Fruit fly (Drosophila melanogaster) whole organism, prepupa: ENCODE measurements around the gene CG34175.

Experiments used
- CG11762 ChIP-seq: fragments of 200-800 bp; sonication (Bioruptor generic); optimal IDR thresholded peaks from 3 replicates; lab custom pipeline; 2016; ENCODE audit warnings: missing biosample characterization, missing genetic modification characterization; ENCODE audit not compliant: insufficient read depth
- CG16779 ChIP-seq: fragments of 200-800 bp; sonication (Bioruptor generic); optimal IDR thresholded peaks from 3 replicates; lab custom pipeline; 2017; ENCODE audit warnings: missing biosample characterization, mild to moderate bottlenecking, missing genetic modification characterization
- CG32006 ChIP-seq: fragments of 200-800 bp; sonication (Bioruptor generic); optimal IDR thresholded peaks from 3 replicates; lab custom pipeline; 2017; ENCODE audit warnings: missing biosample characterization, mild to moderate bottlenecking, missing genetic modification characterization
- CG6163 ChIP-seq: fragments of 200-800 bp; sonication (Bioruptor generic); IDR thresholded peaks from 3 replicates; pipeline ENCODE4 v1.3.6; 2022; ENCODE audit warnings: missing biosample characterization, missing genetic modification characterization
- CG6854 ChIP-seq: fragments of 200-800 bp; sonication (Bioruptor generic); optimal IDR thresholded peaks from 2 replicates; lab custom pipeline; 2017; ENCODE audit warnings: missing biosample characterization, mild to moderate bottlenecking, missing genetic modification characterization
- CG8119 ChIP-seq: fragments of 200-800 bp; sonication (Bioruptor generic); IDR thresholded peaks from 3 replicates; pipeline ENCODE4 v1.3.6; 2022; ENCODE audit warnings: missing biosample characterization, missing genetic modification characterization
- Gug ChIP-seq: fragments of 200-800 bp; sonication (Bioruptor generic); IDR thresholded peaks from 2 replicates; pipeline ENCODE4 v1.3.6; 2022; ENCODE audit warnings: missing biosample characterization, missing genetic modification characterization
- Lpt ChIP-seq: fragments of 200-800 bp; sonication (Bioruptor generic); optimal IDR thresholded peaks from 3 replicates; lab custom pipeline; 2016; ENCODE audit warnings: missing biosample characterization, missing genetic modification characterization
- Met ChIP-seq: fragments of 200-800 bp; sonication (Bioruptor generic); optimal IDR thresholded peaks from 3 replicates; lab custom pipeline; 2016; ENCODE audit warnings: missing biosample characterization, missing genetic modification characterization
- Smox ChIP-seq: fragments of 200-800 bp; sonication (Bioruptor generic); optimal IDR thresholded peaks from 3 replicates; lab custom pipeline; 2016; ENCODE audit warnings: missing biosample characterization, missing genetic modification characterization
- Sox15 ChIP-seq: fragments of 200-800 bp; sonication (Bioruptor generic); optimal IDR thresholded peaks from 3 replicates; lab custom pipeline; 2016; ENCODE audit warnings: missing biosample characterization, missing genetic modification characterization
- cyc ChIP-seq: fragments of 200-800 bp; sonication (Bioruptor generic); optimal IDR thresholded peaks from 3 replicates; lab custom pipeline; 2016; ENCODE audit warnings: missing biosample characterization, missing genetic modification characterization
- dsx ChIP-seq: fragments of 200-800 bp; optimal IDR thresholded peaks from 3 replicates; lab custom pipeline; 2019; ENCODE audit warnings: missing biosample characterization, mild to moderate bottlenecking, missing genetic modification characterization, moderate library complexity; ENCODE audit not compliant: poor library complexity, severe bottlenecking

DNA sequence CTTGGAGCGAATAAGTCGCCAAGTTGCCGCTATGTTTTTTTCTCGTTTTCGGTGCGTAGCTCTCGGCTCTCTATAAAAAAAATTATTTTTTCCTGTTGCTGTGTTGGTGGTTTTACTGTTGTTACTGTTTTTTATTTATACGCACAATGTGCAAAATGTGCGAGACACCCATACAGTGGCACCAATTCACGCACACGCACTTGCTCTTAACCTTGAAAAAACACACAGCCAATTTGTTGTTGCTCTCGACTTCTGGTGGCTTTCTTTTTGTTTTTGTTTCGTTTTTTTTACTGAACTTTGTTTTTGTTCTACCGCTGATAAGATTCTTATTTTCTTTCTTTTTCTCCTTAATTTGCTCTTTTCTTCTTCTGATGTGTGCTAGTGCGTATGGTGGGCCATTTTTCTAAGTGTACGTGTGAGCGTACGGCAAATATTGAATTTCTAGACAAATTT, 41.6 kb upstream of the CG34175 start:
- TF ChIP-seq CG6854 (GFP tag; lab: Kevin White, UChicago) (no peak), Smox (GFP tag; lab: Kevin White, UChicago) (no peak), Lpt (peak; percentile 61), dsx (GFP tag; lab: Kevin White, UChicago) (peak; percentile 94), CG16779 (tag; lab: Kevin White, UChicago) (peak; percentile 69), Met (GFP tag; lab: Kevin White, UChicago) (no peak), CG11762 (GFP tag; lab: Kevin White, UChicago) (peak; percentile 58), CG6163 (GFP tag; lab: Robert Waterston, UW) (peak; percentile 84; the same call in 2 of the 3 replicates), CG8119 (GFP tag; lab: Robert Waterston, UW) (peak; percentile 56; the same call in 1 of the 3 replicates), Sox15 (GFP tag; lab: Kevin White, UChicago) (no peak), Gug (GFP tag; lab: Robert Waterston, UW) (no peak), CG32006 (GFP tag; lab: Kevin White, UChicago) (peak; percentile 64), cyc (GFP tag; lab: Kevin White, UChicago) (no peak)
